Worm (Caenorhabditis elegans) whole organism, L2 larva: ENCODE results near the gene dmd-10.

ENCODE experiments used
- F13H6.1 ChIP-seq: sonication (generic microtip); optimal IDR thresholded peaks from 2 replicates; lab custom pipeline; 2016; ENCODE audit warnings: missing genetic modification characterization, missing compliant biosample characterization
- R02D3.7 ChIP-seq: fragments of 150-350 bp; optimal IDR thresholded peaks from 2 replicates; lab custom pipeline; 2014; ENCODE audit warnings: missing biosample characterization, missing genetic modification characterization
- Y55F3AM.14 ChIP-seq: fragments of 200-800 bp; sonication (Bioruptor generic); optimal IDR thresholded peaks from 2 replicates; lab custom pipeline; 2018; ENCODE audit warnings: mild to moderate bottlenecking, missing genetic modification characterization, missing compliant biosample characterization
- ZK546.5 ChIP-seq: sonication (generic microtip); optimal IDR thresholded peaks from 2 replicates; lab custom pipeline; 2017; ENCODE audit warnings: missing biosample characterization, missing genetic modification characterization
- alr-1 ChIP-seq: fragments of 150-350 bp; optimal IDR thresholded peaks from 2 replicates; lab custom pipeline; 2014; ENCODE audit warnings: missing biosample characterization, missing genetic modification characterization
- aly-2 ChIP-seq: fragments of 150-350 bp; optimal IDR thresholded peaks from 2 replicates; lab custom pipeline; 2014; ENCODE audit warnings: missing biosample characterization, missing genetic modification characterization
- ama-1 ChIP-seq: fragments of 150-350 bp; optimal IDR thresholded peaks from 2 replicates; lab custom pipeline; 2018; ENCODE audit warnings: inconsistent platforms
- blmp-1 ChIP-seq: sonication (generic microtip); optimal IDR thresholded peaks from 2 replicates; lab custom pipeline; 2017; ENCODE audit warnings: missing genetic modification characterization, mild to moderate bottlenecking, missing compliant biosample characterization, antibody characterized with exemption, moderate library complexity; ENCODE audit not compliant: insufficient read depth
- ceh-16 ChIP-seq: fragments of 150-350 bp; optimal IDR thresholded peaks from 2 replicates; lab custom pipeline; 2014; ENCODE audit warnings: missing biosample characterization, missing genetic modification characterization
- crh-2 ChIP-seq: sonication (generic microtip); optimal IDR thresholded peaks from 2 replicates; lab custom pipeline; 2017; ENCODE audit warnings: missing biosample characterization, missing genetic modification characterization
- dmd-4 ChIP-seq: sonication (generic microtip); optimal IDR thresholded peaks from 2 replicates; lab custom pipeline; 2017; ENCODE audit warnings: missing biosample characterization, missing genetic modification characterization
- elt-3 ChIP-seq: sonication (generic microtip); optimal IDR thresholded peaks from 2 replicates; lab custom pipeline; 2017; ENCODE audit warnings: missing biosample characterization, missing genetic modification characterization
- fos-1 ChIP-seq: fragments of 150-350 bp; optimal IDR thresholded peaks from 2 replicates; lab custom pipeline; 2014; ENCODE audit warnings: missing biosample characterization, missing genetic modification characterization
- gmeb-1 ChIP-seq: fragments of 150-350 bp; optimal IDR thresholded peaks from 2 replicates; lab custom pipeline; 2014; ENCODE audit warnings: missing biosample characterization, missing genetic modification characterization
- lin-13 ChIP-seq: fragments of 150-350 bp; optimal IDR thresholded peaks from 2 replicates; lab custom pipeline; 2014; ENCODE audit warnings: missing biosample characterization, missing genetic modification reagents, missing genetic modification characterization
- lin-39 ChIP-seq: fragments of 150-350 bp; optimal IDR thresholded peaks from 2 replicates; lab custom pipeline; 2014; ENCODE audit warnings: missing biosample characterization, missing genetic modification reagents, missing genetic modification characterization
- nhr-10 ChIP-seq: sonication (generic microtip); optimal IDR thresholded peaks from 2 replicates; lab custom pipeline; 2017; ENCODE audit warnings: missing biosample characterization, missing genetic modification characterization
- nhr-12 ChIP-seq: fragments of 150-350 bp; optimal IDR thresholded peaks from 2 replicates; lab custom pipeline; 2014; ENCODE audit warnings: missing biosample characterization, missing genetic modification characterization
- nhr-129 ChIP-seq: fragments of 150-350 bp; optimal IDR thresholded peaks from 2 replicates; lab custom pipeline; 2014; ENCODE audit warnings: missing biosample characterization, missing genetic modification characterization
- nhr-21 ChIP-seq: fragments of 150-350 bp; optimal IDR thresholded peaks from 2 replicates; lab custom pipeline; 2014; ENCODE audit warnings: missing biosample characterization, missing genetic modification characterization
- nhr-23 ChIP-seq: fragments of 150-350 bp; optimal IDR thresholded peaks from 2 replicates; lab custom pipeline; 2014; ENCODE audit warnings: missing biosample characterization, missing genetic modification reagents, missing genetic modification characterization
- nhr-237 ChIP-seq: fragments of 150-350 bp; optimal IDR thresholded peaks from 2 replicates; lab custom pipeline; 2014; ENCODE audit warnings: missing biosample characterization, missing genetic modification characterization
- nhr-25 ChIP-seq: fragments of 150-350 bp; sonication (generic microtip); optimal IDR thresholded peaks from 3 replicates; lab custom pipeline; 2014; ENCODE audit warnings: missing biosample characterization, missing genetic modification characterization
- nhr-77 ChIP-seq: fragments of 150-350 bp; optimal IDR thresholded peaks from 2 replicates; lab custom pipeline; 2014; ENCODE audit warnings: missing biosample characterization, missing genetic modification characterization
- peb-1 ChIP-seq: fragments of 150-350 bp; optimal IDR thresholded peaks from 2 replicates; lab custom pipeline; 2014; ENCODE audit warnings: missing biosample characterization, missing genetic modification characterization
- skn-1 ChIP-seq: sonication (generic microtip); optimal IDR thresholded peaks from 2 replicates; lab custom pipeline; 2017; ENCODE audit warnings: missing biosample characterization, missing genetic modification characterization
- sma-9 ChIP-seq, 2 experiments: fragments of 150-350 bp in 1 of 2; sonication (generic microtip) in 1 of 2; optimal IDR thresholded peaks; 2 replicates each; lab custom pipeline; 2014 to 2016; ENCODE audit warnings: missing genetic modification characterization in 2 of 2, mild to moderate bottlenecking in 1 of 2, missing biosample characterization in 1 of 2, missing compliant biosample characterization in 1 of 2, missing genetic modification reagents in 1 of 2, moderate library complexity in 1 of 2
- snpc-4 ChIP-seq: fragments of 150-350 bp; optimal IDR thresholded peaks from 2 replicates; lab custom pipeline; 2014; ENCODE audit warnings: missing biosample characterization, missing genetic modification characterization
- unc-55 ChIP-seq: fragments of 150-350 bp; sonication (generic microtip); optimal IDR thresholded peaks from 3 replicates; lab custom pipeline; 2014; ENCODE audit warnings: missing biosample characterization, missing genetic modification reagents, missing genetic modification characterization
- unc-62 ChIP-seq: fragments of 150-350 bp; optimal IDR thresholded peaks from 2 replicates; lab custom pipeline; 2014; ENCODE audit warnings: missing biosample characterization, missing genetic modification reagents, missing genetic modification characterization
- zag-1 ChIP-seq: fragments of 150-350 bp; optimal IDR thresholded peaks from 2 replicates; lab custom pipeline; 2014; ENCODE audit warnings: missing biosample characterization, missing genetic modification characterization
- ztf-1 ChIP-seq: fragments of 200-800 bp; sonication (Bioruptor generic); conservative IDR thresholded peaks from 2 replicates; pipeline ENCODE4 v1.3.6; 2022; ENCODE audit warnings: missing genetic modification characterization, missing compliant biosample characterization
- ztf-11 ChIP-seq: sonication (generic microtip); optimal IDR thresholded peaks from 2 replicates; lab custom pipeline; 2017; ENCODE audit warnings: missing biosample characterization, missing genetic modification characterization
- ztf-4 ChIP-seq: fragments of 150-350 bp; optimal IDR thresholded peaks from 2 replicates; lab custom pipeline; 2014; ENCODE audit warnings: missing biosample characterization, missing genetic modification characterization

Gene dmd-10

DNA sequence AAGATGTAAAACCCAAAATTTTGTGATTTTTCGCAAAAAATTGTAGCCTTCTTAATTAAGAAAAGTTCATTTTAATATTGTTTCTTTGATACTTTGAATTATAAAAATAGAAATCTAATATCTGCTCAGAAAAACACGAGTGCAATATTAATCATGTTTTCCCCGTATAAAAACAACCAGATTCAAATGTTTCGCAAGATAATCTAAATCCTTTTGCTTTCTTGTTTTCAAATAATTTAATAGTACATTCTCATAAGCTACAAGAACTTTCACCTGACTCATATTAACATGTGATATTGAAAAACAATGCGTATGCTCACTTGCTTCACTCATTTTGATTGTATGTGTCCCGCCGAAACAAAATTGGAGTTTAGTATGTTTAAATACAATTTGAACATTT lies 1.1 kb downstream of the dmd-10 start:
- peak; percentile 55 for TF ChIP-seq skn-1 (tag; lab: Kevin White, UChicago)
- peak; percentile 24 for TF ChIP-seq ztf-4 (tag; lab: Kevin White, UChicago)
- no peak for TF ChIP-seq unc-55 (GFP tag; lab: Kevin White, UChicago)
- TF ChIP-seq, all 48 proteins: peak for 2

DNA sequence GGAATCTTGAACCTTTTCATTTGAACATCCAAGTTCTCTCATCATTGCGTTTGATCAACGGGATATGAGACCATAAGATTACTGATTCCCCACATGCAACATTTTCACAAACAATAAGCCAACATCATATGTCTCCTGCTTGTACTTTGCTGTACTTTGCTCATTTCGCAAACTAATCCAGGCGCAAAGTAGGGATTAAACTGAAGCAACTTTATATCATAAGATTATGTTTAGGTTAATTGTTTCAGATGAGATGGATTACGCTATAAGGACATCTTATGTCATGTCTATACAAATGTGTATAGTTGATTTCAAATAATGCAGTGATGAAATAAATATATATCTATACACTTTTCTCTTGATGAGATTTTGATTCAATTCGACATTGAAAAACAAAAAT lies 6.9 kb downstream of the dmd-10 start:
- TF ChIP-seq nhr-25 (tag; lab: Kevin White, UChicago) (no peak), blmp-1 (tag; lab: Kevin White, UChicago) (no peak), sma-9 (GFP tag; optimal IDR thresholded peaks at IDR 0.05; lab: Kevin White, UChicago) (no peak), sma-9 (tag; optimal IDR thresholded peaks at IDR 0.05; lab: Kevin White, UChicago) (no peak), R02D3.7 (tag; lab: Kevin White, UChicago) (no peak), nhr-12 (tag; lab: Kevin White, UChicago) (no peak), nhr-23 (tag; lab: Kevin White, UChicago) (no peak), snpc-4 (tag; lab: Kevin White, UChicago) (no peak), nhr-129 (tag; lab: Kevin White, UChicago) (no peak), gmeb-1 (no peak), zag-1 (tag; lab: Kevin White, UChicago) (no peak), skn-1 (tag; lab: Kevin White, UChicago) (no peak), ztf-11 (tag; lab: Kevin White, UChicago) (no peak), ama-1 (lab: Kevin White, UChicago) (no peak), Y55F3AM.14 (no peak), unc-55 (GFP tag; lab: Kevin White, UChicago) (no peak), ZK546.5 (no peak), alr-1 (tag; lab: Kevin White, UChicago) (no peak), nhr-21 (tag; lab: Kevin White, UChicago) (no peak)
- TF ChIP-seq, all 48 proteins: peak for 0

DNA sequence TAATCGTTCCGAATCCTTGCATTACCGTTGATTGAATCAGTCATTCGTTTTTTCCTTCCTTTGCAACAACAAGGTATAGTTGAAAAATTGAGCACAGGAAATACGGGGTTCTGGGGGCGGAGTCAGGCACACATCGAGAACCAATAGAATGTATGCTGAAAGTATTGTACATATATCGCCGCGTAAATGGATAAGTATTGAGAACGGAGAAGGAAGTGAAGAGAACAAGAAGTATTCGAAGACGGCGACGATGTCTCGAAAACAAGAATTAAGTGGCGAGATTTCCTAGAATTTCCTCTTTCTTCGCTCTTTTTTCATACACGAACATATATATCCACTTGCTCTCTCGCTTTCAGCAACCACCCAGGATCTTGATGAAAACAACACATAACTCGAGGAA lies 15.3 kb downstream of the dmd-10 start:
- TF ChIP-seq nhr-10 (tag; lab: Kevin White, UChicago), result no peak
- no peak for TF ChIP-seq ama-1 (lab: Kevin White, UChicago)
- no peak for TF ChIP-seq ZK546.5
- TF ChIP-seq ceh-16 (tag; lab: Kevin White, UChicago), result no peak
- no peak for TF ChIP-seq lin-39 (tag; lab: Kevin White, UChicago)
- no peak for TF ChIP-seq zag-1 (tag; lab: Kevin White, UChicago)

DNA sequence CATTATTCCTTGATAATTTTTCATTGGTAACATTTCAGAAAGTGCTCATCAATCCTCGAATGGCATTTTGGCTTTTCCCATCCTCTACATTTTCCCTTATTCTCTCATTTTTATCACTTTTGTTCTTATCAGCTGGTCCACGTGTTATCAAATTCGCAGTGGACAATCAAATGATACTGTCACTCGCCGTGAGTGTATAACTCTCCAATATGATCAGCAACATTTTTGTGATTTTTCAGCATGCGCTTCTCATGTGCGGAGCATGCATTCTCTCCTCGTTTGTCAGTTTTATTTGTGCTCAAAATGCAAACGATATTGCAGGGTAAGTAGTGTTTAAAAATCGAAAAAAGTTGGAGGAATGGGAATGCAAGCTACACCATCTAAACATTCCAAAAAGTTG lies 23.8 kb downstream of the dmd-10 start:
- TF ChIP-seq fos-1 (tag; lab: Kevin White, UChicago) (peak; percentile 98), F13H6.1 (peak; percentile 70), unc-62 (GFP tag; lab: Kevin White, UChicago) (no peak), sma-9 (GFP tag; optimal IDR thresholded peaks at IDR 0.05; lab: Kevin White, UChicago) (peak; percentile 80), sma-9 (tag; optimal IDR thresholded peaks at IDR 0.05; lab: Kevin White, UChicago) (no peak), nhr-237 (tag; lab: Kevin White, UChicago) (no peak), crh-2 (tag; lab: Kevin White, UChicago) (peak; percentile 79)

DNA sequence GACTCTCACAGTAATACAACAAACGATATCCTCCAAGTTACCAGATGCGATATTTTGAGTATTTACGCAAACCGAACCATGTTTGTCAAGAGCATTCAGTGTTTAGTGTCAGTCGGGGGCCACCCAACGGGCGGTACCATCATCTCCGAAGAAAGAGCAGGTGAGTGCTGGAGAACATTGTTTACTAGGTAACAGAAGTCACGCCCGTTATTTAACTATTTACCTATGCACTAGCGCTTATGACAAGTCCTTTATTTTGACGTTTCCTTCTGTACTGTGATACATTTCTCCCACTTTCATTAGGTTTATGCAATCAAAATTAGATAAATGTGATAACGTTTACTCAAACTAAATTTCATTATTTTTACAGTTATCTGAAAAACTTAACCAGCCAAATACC lies 26.8 kb downstream of the dmd-10 start, which contains the start of gene F57B1.6:
Gene F57B1.6 (plus strand): TSS at position 79 of the 400 bp plus-strand sequence.
- TF ChIP-seq Y55F3AM.14 (no peak), nhr-237 (tag; lab: Kevin White, UChicago) (no peak), elt-3 (tag; lab: Kevin White, UChicago) (no peak), gmeb-1 (no peak), nhr-21 (tag; lab: Kevin White, UChicago) (no peak), R02D3.7 (tag; lab: Kevin White, UChicago) (no peak), nhr-23 (tag; lab: Kevin White, UChicago) (no peak), aly-2 (tag; lab: Kevin White, UChicago) (no peak), sma-9 (GFP tag; optimal IDR thresholded peaks at IDR 0.05; lab: Kevin White, UChicago) (no peak), sma-9 (tag; optimal IDR thresholded peaks at IDR 0.05; lab: Kevin White, UChicago) (no peak), alr-1 (tag; lab: Kevin White, UChicago) (no peak), nhr-77 (no peak), lin-13 (GFP tag; lab: Kevin White, UChicago) (no peak)
- TF ChIP-seq, all 48 proteins: peak for 0

DNA sequence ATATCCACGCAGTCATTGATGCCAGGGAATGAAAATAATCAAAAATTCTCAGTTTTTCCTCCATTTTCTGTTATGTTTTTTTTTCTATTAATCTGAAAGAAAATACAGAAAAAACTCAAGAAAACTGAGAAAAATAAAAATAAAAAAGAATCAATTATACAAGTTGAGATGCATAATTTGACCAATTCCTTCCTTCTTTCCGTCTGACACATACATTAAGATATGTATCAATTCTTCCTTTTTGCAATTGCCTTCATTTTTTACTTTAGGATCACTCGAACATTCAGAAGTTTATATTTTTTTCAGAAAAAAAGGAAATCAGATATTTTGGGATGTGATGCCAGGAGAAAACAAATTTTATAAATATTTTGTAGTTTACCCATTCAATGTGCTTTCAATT lies 29.0 kb downstream of the dmd-10 start, which contains the start of gene F57B1.5:
Gene F57B1.5 (plus strand): TSS at position 301 of the 400 bp plus-strand sequence.
- TF ChIP-seq dmd-4 (tag; lab: Kevin White, UChicago), result no peak
- no peak for TF ChIP-seq snpc-4 (tag; lab: Kevin White, UChicago)
- no peak for TF ChIP-seq ztf-1 (GFP tag; lab: Robert Waterston, UW)
- no peak for TF ChIP-seq fos-1 (tag; lab: Kevin White, UChicago)
- no peak for TF ChIP-seq peb-1
- TF ChIP-seq lin-13 (GFP tag; lab: Kevin White, UChicago), result no peak
- TF ChIP-seq lin-39 (tag; lab: Kevin White, UChicago), result no peak
- TF ChIP-seq elt-3 (tag; lab: Kevin White, UChicago), result no peak
- no peak for TF ChIP-seq gmeb-1
- TF ChIP-seq aly-2 (tag; lab: Kevin White, UChicago), result no peak
- TF ChIP-seq Y55F3AM.14, result no peak
- no peak for TF ChIP-seq alr-1 (tag; lab: Kevin White, UChicago)
